Worm (Caenorhabditis elegans) whole organism, early embryonic: ENCODE measurements around the gene C05D12.3.

Experiments used
- B0310.2 ChIP-seq: sonication (generic microtip); optimal IDR thresholded peaks from 2 replicates; lab custom pipeline; 2016; ENCODE audit warnings: mild to moderate bottlenecking, missing genetic modification characterization, missing compliant biosample characterization
- F13C5.2 ChIP-seq: sonication (generic microtip); optimal IDR thresholded peaks from 2 replicates; lab custom pipeline; 2017; ENCODE audit warnings: mild to moderate bottlenecking, missing genetic modification characterization, inconsistent platforms, missing compliant biosample characterization
- aly-1 ChIP-seq: sonication (generic microtip); optimal IDR thresholded peaks from 2 replicates; lab custom pipeline; 2016; ENCODE audit warnings: missing genetic modification characterization, missing compliant biosample characterization
- ama-1 ChIP-seq: fragments of 150-350 bp; optimal IDR thresholded peaks from 2 replicates; lab custom pipeline; 2014
- ceh-13 ChIP-seq: fragments of 200-800 bp; sonication (Bioruptor generic); optimal IDR thresholded peaks from 2 replicates; lab custom pipeline; 2018; ENCODE audit warnings: mild to moderate bottlenecking, missing genetic modification characterization, missing compliant biosample characterization
- ceh-36 ChIP-seq: sonication (generic microtip); optimal IDR thresholded peaks from 2 replicates; lab custom pipeline; 2016; ENCODE audit warnings: missing genetic modification characterization, inconsistent platforms, missing compliant biosample characterization
- ets-7 ChIP-seq: sonication (generic microtip); optimal IDR thresholded peaks from 2 replicates; lab custom pipeline; 2016; ENCODE audit warnings: missing genotype, missing genetic modification characterization, missing compliant biosample characterization
- flt-1 ChIP-seq: fragments of 200-800 bp; sonication (Bioruptor generic); IDR thresholded peaks from 2 replicates; pipeline ENCODE4 v1.3.6; 2022; ENCODE audit warnings: missing genetic modification characterization, missing compliant biosample characterization
- hmbx-1 ChIP-seq: sonication (generic microtip); optimal IDR thresholded peaks from 2 replicates; lab custom pipeline; 2016; ENCODE audit warnings: mild to moderate bottlenecking, missing genetic modification characterization, missing compliant biosample characterization
- hmg-4 ChIP-seq: fragments of 200-800 bp; sonication (Bioruptor generic); optimal IDR thresholded peaks from 2 replicates; lab custom pipeline; 2018; ENCODE audit warnings: mild to moderate bottlenecking, missing genetic modification characterization, missing compliant biosample characterization
- hnd-1 ChIP-seq: sonication (generic microtip); optimal IDR thresholded peaks from 2 replicates; lab custom pipeline; 2016; ENCODE audit warnings: missing genetic modification characterization, missing compliant biosample characterization
- pes-1 ChIP-seq: fragments of 200-800 bp; sonication (Bioruptor generic); IDR thresholded peaks from 2 replicates; pipeline ENCODE4 v1.3.6; 2022; ENCODE audit warnings: missing genetic modification reagents, missing genetic modification characterization, missing compliant biosample characterization
- scrt-1 ChIP-seq: fragments of 200-800 bp; sonication (Bioruptor generic); IDR thresholded peaks from 2 replicates; pipeline ENCODE4 v1.3.6; 2022; ENCODE audit warnings: missing genetic modification characterization, missing compliant biosample characterization
- sea-1 ChIP-seq: fragments of 200-800 bp; sonication (Bioruptor generic); conservative IDR thresholded peaks from 2 replicates; pipeline ENCODE4 v1.3.6; 2022; ENCODE audit warnings: missing genetic modification characterization, missing compliant biosample characterization
- tbx-11 ChIP-seq: fragments of 200-800 bp; sonication (Bioruptor generic); IDR thresholded peaks from 2 replicates; pipeline ENCODE4 v1.3.6; 2022; ENCODE audit warnings: missing genetic modification characterization, missing compliant biosample characterization
- tbx-37 ChIP-seq: fragments of 200-800 bp; sonication (Bioruptor generic); conservative IDR thresholded peaks from 2 replicates; pipeline ENCODE4 v1.3.6; 2022; ENCODE audit warnings: missing genetic modification reagents, missing genetic modification characterization, missing compliant biosample characterization
- tra-4 ChIP-seq: sonication (generic microtip); optimal IDR thresholded peaks from 2 replicates; lab custom pipeline; 2017; ENCODE audit warnings: missing genetic modification characterization, missing compliant biosample characterization

The C05D12.3 gene

ce11 chrII:11455715-11456114, 30.6 kb downstream of the C05D12.3 start:
- TF ChIP-seq sea-1 (GFP tag; lab: Robert Waterston, UW) (no peak), tbx-37 (no peak), ceh-36 (tag; lab: Kevin White, UChicago) (no peak), hnd-1 (tag; lab: Kevin White, UChicago) (no peak), ets-7 (tag; lab: Kevin White, UChicago) (no peak), hmg-4 (GFP tag; lab: Kevin White, UChicago) (no peak), F13C5.2 (tag; lab: Kevin White, UChicago) (no peak), tbx-11 (no peak), aly-1 (tag; lab: Kevin White, UChicago) (no peak), flt-1 (GFP tag; lab: Robert Waterston, UW) (no peak), tra-4 (tag; lab: Kevin White, UChicago) (no peak), ceh-13 (GFP tag; lab: Kevin White, UChicago) (no peak), scrt-1 (GFP tag; lab: Robert Waterston, UW) (no peak), B0310.2 (tag; lab: Kevin White, UChicago) (no peak)

- TF ChIP-seq tbx-11 (no peak), scrt-1 (GFP tag; lab: Robert Waterston, UW) (no peak), ceh-36 (tag; lab: Kevin White, UChicago) (no peak), F13C5.2 (tag; lab: Kevin White, UChicago) (no peak), pes-1 (GFP tag; lab: Robert Waterston, UW) (no peak), ets-7 (tag; lab: Kevin White, UChicago) (no peak), B0310.2 (tag; lab: Kevin White, UChicago) (no peak), tbx-37 (no peak), ceh-13 (GFP tag; lab: Kevin White, UChicago) (no peak), hnd-1 (tag; lab: Kevin White, UChicago) (no peak), sea-1 (GFP tag; lab: Robert Waterston, UW) (no peak)
These were observed 34.8 kb downstream of the C05D12.3 start for ce11 chrII:11459883-11460282.

DNA sequence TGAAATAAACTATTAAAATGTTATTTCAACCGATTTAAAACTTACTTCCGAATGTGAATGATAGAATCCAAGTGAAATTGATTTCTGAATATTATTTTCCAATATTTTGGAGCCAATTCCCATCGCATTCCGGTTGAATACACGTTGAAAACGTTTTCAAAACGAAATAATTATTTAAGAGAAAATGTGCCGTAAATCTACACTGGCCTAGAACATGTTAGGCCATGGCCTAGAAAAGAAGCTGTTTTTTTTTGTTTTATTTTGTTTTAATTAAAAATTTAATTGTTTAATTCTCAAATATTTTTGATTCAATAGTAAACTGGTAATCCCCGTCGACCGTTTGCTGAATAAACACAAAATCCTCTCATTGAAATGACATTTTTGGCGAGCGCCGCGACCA, 38.8 kb downstream of the C05D12.3 start:
- no peak for TF ChIP-seq tra-4 (tag; lab: Kevin White, UChicago)
- no peak for TF ChIP-seq F13C5.2 (tag; lab: Kevin White, UChicago)
- no peak for TF ChIP-seq ets-7 (tag; lab: Kevin White, UChicago)
- no peak for TF ChIP-seq ama-1 (lab: Kevin White, UChicago)
- TF ChIP-seq tbx-37: no peak
- TF ChIP-seq ceh-13 (GFP tag; lab: Kevin White, UChicago): no peak
- TF ChIP-seq hmg-4 (GFP tag; lab: Kevin White, UChicago): no peak
- TF ChIP-seq scrt-1 (GFP tag; lab: Robert Waterston, UW): no peak
- TF ChIP-seq B0310.2 (tag; lab: Kevin White, UChicago): no peak
- no peak for TF ChIP-seq pes-1 (GFP tag; lab: Robert Waterston, UW)
- no peak for TF ChIP-seq flt-1 (GFP tag; lab: Robert Waterston, UW)
- no peak for TF ChIP-seq aly-1 (tag; lab: Kevin White, UChicago)
- TF ChIP-seq tbx-11: no peak
- no peak for TF ChIP-seq sea-1 (GFP tag; lab: Robert Waterston, UW)
- TF ChIP-seq hnd-1 (tag; lab: Kevin White, UChicago): no peak
- TF ChIP-seq ceh-36 (tag; lab: Kevin White, UChicago): no peak
- TF ChIP-seq hmbx-1: no peak

ce11 chrII:11464427-11464944, 39.4 kb downstream of the C05D12.3 start, which contains the start of the genes aars-1 and rga-1:
Gene aars-1, minus strand, starts transcription at chrII:11464497.
Gene rga-1, plus strand, starts transcription at chrII:11464894.
- TF ChIP-seq flt-1 (GFP tag; lab: Robert Waterston, UW) (no peak), F13C5.2 (tag; lab: Kevin White, UChicago) (peak; percentile 27), tbx-11 (no peak), scrt-1 (GFP tag; lab: Robert Waterston, UW) (no peak), tra-4 (tag; lab: Kevin White, UChicago) (no peak), hmg-4 (GFP tag; lab: Kevin White, UChicago) (no peak), hmbx-1 (no peak), ceh-36 (tag; lab: Kevin White, UChicago) (no peak), sea-1 (GFP tag; lab: Robert Waterston, UW) (no peak), ama-1 (lab: Kevin White, UChicago) (no peak), ets-7 (tag; lab: Kevin White, UChicago) (peak; percentile 61), pes-1 (GFP tag; lab: Robert Waterston, UW) (no peak), ceh-13 (GFP tag; lab: Kevin White, UChicago) (no peak), hnd-1 (tag; lab: Kevin White, UChicago) (no peak)

- TF ChIP-seq ama-1 (lab: Kevin White, UChicago): no peak
- no peak for TF ChIP-seq ceh-13 (GFP tag; lab: Kevin White, UChicago)
- TF ChIP-seq pes-1 (GFP tag; lab: Robert Waterston, UW): no peak
- no peak for TF ChIP-seq tra-4 (tag; lab: Kevin White, UChicago)
- TF ChIP-seq tbx-37: no peak
- no peak for TF ChIP-seq ets-7 (tag; lab: Kevin White, UChicago)
- no peak for TF ChIP-seq sea-1 (GFP tag; lab: Robert Waterston, UW)
- no peak for TF ChIP-seq hnd-1 (tag; lab: Kevin White, UChicago)
- TF ChIP-seq hmbx-1: no peak
- no peak for TF ChIP-seq scrt-1 (GFP tag; lab: Robert Waterston, UW)
- TF ChIP-seq hmg-4 (GFP tag; lab: Kevin White, UChicago): no peak
These were observed 42.5 kb downstream of the C05D12.3 start, which contains the start of gene klp-17 for ce11 chrII:11467541-11467940. Gene klp-17, minus strand, starts transcription at chrII:11467641.

ce11 chrII:11469574-11470108, 44.6 kb downstream of the C05D12.3 start, which contains the start of gene cisd-1:
Gene cisd-1, minus strand, starts transcription at chrII:11469624.
- TF ChIP-seq hnd-1 (tag; lab: Kevin White, UChicago) (no peak), ceh-13 (GFP tag; lab: Kevin White, UChicago) (no peak), tbx-37 (no peak), ceh-36 (tag; lab: Kevin White, UChicago) (no peak), B0310.2 (tag; lab: Kevin White, UChicago) (no peak), aly-1 (tag; lab: Kevin White, UChicago) (no peak), ets-7 (tag; lab: Kevin White, UChicago) (no peak), flt-1 (GFP tag; lab: Robert Waterston, UW) (no peak), scrt-1 (GFP tag; lab: Robert Waterston, UW) (no peak), tra-4 (tag; lab: Kevin White, UChicago) (no peak), sea-1 (GFP tag; lab: Robert Waterston, UW) (no peak), pes-1 (GFP tag; lab: Robert Waterston, UW) (no peak), hmbx-1 (no peak), tbx-11 (no peak), F13C5.2 (tag; lab: Kevin White, UChicago) (no peak), ama-1 (lab: Kevin White, UChicago) (no peak), hmg-4 (GFP tag; lab: Kevin White, UChicago) (no peak)
